Worm (Caenorhabditis elegans) whole organism, mixed stage, embryonic: ENCODE measurements around the gene usp-14.
A peak's percentile ranks its signal among the peaks of the same experiment; 100 is the strongest.

ENCODE experiments used
- M03D4.4 ChIP-seq: sonication (generic microtip); optimal IDR thresholded peaks from 2 replicates; lab custom pipeline; 2017; ENCODE audit warnings: mild to moderate bottlenecking, missing genetic modification characterization, missing compliant biosample characterization
- bed-3 ChIP-seq: fragments of 200-800 bp; sonication (Bioruptor generic); optimal IDR thresholded peaks from 3 replicates; lab custom pipeline; 2018; ENCODE audit warnings: mild to moderate bottlenecking, missing genetic modification characterization, moderate library complexity, missing compliant biosample characterization
- blmp-1 ChIP-seq: fragments of 150-350 bp; optimal IDR thresholded peaks from 2 replicates; lab custom pipeline; 2014; ENCODE audit warnings: missing biosample characterization, missing genetic modification characterization
- ceh-39 ChIP-seq: fragments of 150-350 bp; optimal IDR thresholded peaks from 2 replicates; lab custom pipeline; 2014; ENCODE audit warnings: missing biosample characterization, missing genetic modification characterization
- ceh-43 ChIP-seq: fragments of 200-800 bp; sonication (Bioruptor generic); optimal IDR thresholded peaks from 2 replicates; lab custom pipeline; 2018; ENCODE audit warnings: mild to moderate bottlenecking, missing genetic modification characterization, moderate library complexity, missing compliant biosample characterization
- ceh-83 ChIP-seq: fragments of 200-800 bp; sonication (Bioruptor generic); optimal IDR thresholded peaks from 2 replicates; lab custom pipeline; 2018; ENCODE audit warnings: mild to moderate bottlenecking, missing genetic modification characterization, missing compliant biosample characterization
- ces-1 ChIP-seq: fragments of 150-350 bp; optimal IDR thresholded peaks from 2 replicates; lab custom pipeline; 2014; ENCODE audit warnings: missing biosample characterization, missing genetic modification reagents, missing genetic modification characterization
- cnd-1 ChIP-seq: fragments of 200-800 bp; sonication (Bioruptor generic); optimal IDR thresholded peaks from 2 replicates; lab custom pipeline; 2018; ENCODE audit warnings: mild to moderate bottlenecking, missing genetic modification characterization, missing compliant biosample characterization
- drap-1 ChIP-seq: fragments of 200-800 bp; sonication (Bioruptor generic); optimal IDR thresholded peaks from 3 replicates; lab custom pipeline; 2018; ENCODE audit warnings: mild to moderate bottlenecking, missing genetic modification characterization, missing compliant biosample characterization
- elt-3 ChIP-seq: fragments of 150-350 bp; optimal IDR thresholded peaks from 2 replicates; lab custom pipeline; 2014; ENCODE audit warnings: missing biosample characterization, missing genetic modification characterization
- flh-1 ChIP-seq: fragments of 200-800 bp; sonication (Bioruptor generic); optimal IDR thresholded peaks from 2 replicates; lab custom pipeline; 2018; ENCODE audit warnings: mild to moderate bottlenecking, missing genetic modification characterization, moderate library complexity, missing compliant biosample characterization
- ham-2 ChIP-seq: fragments of 200-800 bp; sonication (Bioruptor generic); optimal IDR thresholded peaks from 2 replicates; lab custom pipeline; 2018; ENCODE audit warnings: mild to moderate bottlenecking, missing genetic modification characterization, missing compliant biosample characterization
- lin-13 ChIP-seq: fragments of 150-350 bp; optimal IDR thresholded peaks from 2 replicates; lab custom pipeline; 2014; ENCODE audit warnings: missing biosample characterization, missing genetic modification characterization
- lin-32 ChIP-seq: fragments of 200-800 bp; sonication (Bioruptor generic); optimal IDR thresholded peaks from 2 replicates; lab custom pipeline; 2018; ENCODE audit warnings: mild to moderate bottlenecking, missing genetic modification characterization, missing compliant biosample characterization
- lsy-2 ChIP-seq: fragments of 150-350 bp; optimal IDR thresholded peaks from 2 replicates; lab custom pipeline; 2014; ENCODE audit warnings: missing biosample characterization, missing genetic modification characterization
- mab-5 ChIP-seq: fragments of 150-350 bp; optimal IDR thresholded peaks from 2 replicates; lab custom pipeline; 2014; ENCODE audit warnings: missing biosample characterization, missing genetic modification characterization
- mep-1 ChIP-seq: fragments of 150-350 bp; optimal IDR thresholded peaks from 2 replicates; lab custom pipeline; 2017; ENCODE audit warnings: missing biosample characterization, missing genetic modification reagents, missing genetic modification characterization, inconsistent platforms
- mls-2 ChIP-seq: sonication (generic microtip); optimal IDR thresholded peaks from 2 replicates; lab custom pipeline; 2016; ENCODE audit warnings: mild to moderate bottlenecking, missing genetic modification characterization, moderate library complexity, missing compliant biosample characterization
- nhr-12 ChIP-seq: fragments of 150-350 bp; optimal IDR thresholded peaks from 2 replicates; lab custom pipeline; 2014; ENCODE audit warnings: missing biosample characterization, missing genetic modification characterization
- nhr-2 ChIP-seq: fragments of 150-350 bp; optimal IDR thresholded peaks from 2 replicates; lab custom pipeline; 2014; ENCODE audit warnings: missing biosample characterization, missing genetic modification characterization
- nhr-237 ChIP-seq: fragments of 150-350 bp; optimal IDR thresholded peaks from 2 replicates; lab custom pipeline; 2014; ENCODE audit warnings: missing biosample characterization, missing genetic modification characterization
- nhr-28 ChIP-seq: fragments of 150-350 bp; optimal IDR thresholded peaks from 2 replicates; lab custom pipeline; 2014; ENCODE audit warnings: missing biosample characterization, missing genetic modification characterization
- nhr-76 ChIP-seq: sonication (generic microtip); optimal IDR thresholded peaks from 2 replicates; lab custom pipeline; 2017; ENCODE audit warnings: missing biosample characterization, missing genetic modification characterization
- sem-2 ChIP-seq: fragments of 200-800 bp; sonication (Bioruptor generic); optimal IDR thresholded peaks from 2 replicates; lab custom pipeline; 2018; ENCODE audit warnings: mild to moderate bottlenecking, missing genetic modification characterization, missing compliant biosample characterization
- snpc-4 ChIP-seq: fragments of 150-350 bp; optimal IDR thresholded peaks from 2 replicates; lab custom pipeline; 2014; ENCODE audit warnings: missing biosample characterization, missing genetic modification characterization
- sptf-1 ChIP-seq: sonication (generic microtip); optimal IDR thresholded peaks from 2 replicates; lab custom pipeline; 2017; ENCODE audit warnings: mild to moderate bottlenecking, missing genetic modification characterization, moderate library complexity, missing compliant biosample characterization
- tbx-8 ChIP-seq: fragments of 200-800 bp; sonication (Bioruptor generic); optimal IDR thresholded peaks from 2 replicates; lab custom pipeline; 2018; ENCODE audit warnings: mild to moderate bottlenecking, missing genetic modification characterization, moderate library complexity, missing compliant biosample characterization
- unc-120 ChIP-seq: sonication (generic microtip); optimal IDR thresholded peaks from 2 replicates; lab custom pipeline; 2017; ENCODE audit warnings: missing genetic modification characterization, missing compliant biosample characterization; ENCODE audit not compliant: poor library complexity, severe bottlenecking
- unc-62 ChIP-seq: fragments of 150-350 bp; optimal IDR thresholded peaks from 2 replicates; lab custom pipeline; 2014; ENCODE audit warnings: missing biosample characterization, missing genetic modification reagents, missing genetic modification characterization
- zip-8 ChIP-seq: fragments of 150-350 bp; optimal IDR thresholded peaks from 2 replicates; lab custom pipeline; 2014; ENCODE audit warnings: missing biosample characterization, missing genetic modification characterization
- ztf-11 ChIP-seq: fragments of 150-350 bp; optimal IDR thresholded peaks from 2 replicates; lab custom pipeline; 2014; ENCODE audit warnings: missing biosample characterization, missing genetic modification characterization

Gene usp-14

DNA sequence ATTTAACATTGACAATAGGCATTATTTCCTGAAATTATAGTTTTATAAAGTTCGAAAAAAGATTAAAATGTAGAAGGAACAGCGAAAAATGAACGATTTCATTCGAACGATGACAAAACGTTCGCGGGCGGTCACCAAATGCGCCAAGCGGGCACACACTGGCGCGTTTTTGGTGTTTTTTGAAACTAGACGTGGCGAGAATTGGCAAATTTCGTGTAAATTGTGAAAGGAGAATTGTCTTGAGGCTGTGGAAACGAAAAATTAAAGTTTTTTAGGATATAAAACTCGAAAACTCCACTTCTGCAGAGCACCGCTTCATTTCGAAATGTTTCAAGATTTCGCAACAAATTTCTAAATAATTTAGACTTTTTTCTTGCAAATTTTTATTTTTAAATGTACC is at the start of gene usp-14:
Gene usp-14, minus strand, starts transcription at position 28 of the 400 bp plus-strand sequence.
- TF ChIP-seq unc-120 (tag; lab: Kevin White, UChicago), result peak; percentile 30
- TF ChIP-seq ceh-83 (GFP tag; lab: Kevin White, UChicago), result no peak
- peak; percentile 41 for TF ChIP-seq lin-13 (tag; lab: Kevin White, UChicago)

DNA sequence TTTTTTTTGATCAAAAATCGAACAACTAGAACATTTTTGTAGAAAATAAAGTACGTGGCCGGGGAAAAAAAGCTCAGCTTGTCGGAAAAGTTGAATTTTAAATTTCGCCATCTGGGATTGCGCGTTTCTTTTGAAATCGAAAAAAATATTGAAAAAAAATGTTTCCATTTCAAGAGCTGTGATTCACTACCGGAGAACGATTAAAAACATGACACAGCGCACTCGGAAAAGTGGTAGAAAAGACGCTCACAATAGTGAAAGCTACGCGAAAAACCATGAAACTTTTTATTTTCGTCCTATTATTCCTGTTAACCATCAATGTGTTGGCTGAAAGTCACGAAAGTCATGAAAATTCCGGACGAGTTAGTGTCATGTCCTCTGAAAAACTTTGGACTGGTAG is 49.2 kb upstream of the usp-14 start, which contains the start of the genes clec-147 and C04H5.7:
Gene clec-147, minus strand, starts transcription at position 101 of the 400 bp plus-strand sequence.
Gene C04H5.7, plus strand, starts transcription at position 219 of the 400 bp plus-strand sequence.
- TF ChIP-seq nhr-12 (no peak), blmp-1 (tag; lab: Kevin White, UChicago) (no peak), snpc-4 (tag; lab: Kevin White, UChicago) (no peak), ceh-83 (GFP tag; lab: Kevin White, UChicago) (no peak), ces-1 (GFP tag; lab: Kevin White, UChicago) (no peak), tbx-8 (GFP tag; lab: Kevin White, UChicago) (no peak), nhr-76 (tag; lab: Kevin White, UChicago) (no peak), elt-3 (tag; lab: Kevin White, UChicago) (no peak), lin-32 (GFP tag; lab: Kevin White, UChicago) (no peak), nhr-237 (tag; lab: Kevin White, UChicago) (no peak), mab-5 (tag; lab: Kevin White, UChicago) (no peak), ham-2 (no peak), lin-13 (tag; lab: Kevin White, UChicago) (no peak)

DNA sequence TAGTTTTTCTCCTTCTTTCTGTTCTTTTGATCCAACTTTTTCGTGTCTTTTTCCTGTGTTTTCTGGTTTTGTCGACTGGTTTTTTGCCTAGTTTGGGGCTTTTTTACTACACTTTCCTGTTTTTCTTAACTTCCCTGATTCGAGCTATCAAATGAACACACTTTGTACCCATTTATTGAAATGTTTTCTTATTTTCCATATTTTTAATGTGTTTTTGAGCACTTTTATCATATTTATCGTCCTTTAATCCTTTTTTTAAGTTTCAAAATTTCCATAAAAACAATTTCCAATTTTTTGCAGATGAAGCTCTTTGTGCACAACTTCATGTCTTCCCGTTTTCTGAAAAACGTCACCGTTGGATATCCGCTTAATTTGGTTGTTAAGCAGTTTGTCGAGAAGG is 45.5 kb upstream of the usp-14 start, which contains the start of gene C04H5.1:
Gene C04H5.1, plus strand, starts transcription at position 301 of the 400 bp plus-strand sequence.
- TF ChIP-seq ceh-83 (GFP tag; lab: Kevin White, UChicago) (no peak), sem-2 (no peak), bed-3 (GFP tag; lab: Kevin White, UChicago) (no peak)

ce11 chrII:14528233-14528802 is 39.8 kb upstream of the usp-14 start, which contains the start of the genes F57C2.5 and spat-1:
Gene F57C2.5, minus strand, starts transcription at chrII:14528239.
Gene spat-1, plus strand, starts transcription at chrII:14528752.
- TF ChIP-seq ztf-11 (tag; lab: Kevin White, UChicago), result no peak
- TF ChIP-seq ham-2, result no peak
- TF ChIP-seq blmp-1 (tag; lab: Kevin White, UChicago), result no peak
- TF ChIP-seq mab-5 (tag; lab: Kevin White, UChicago), result no peak
- TF ChIP-seq mls-2, result peak; percentile 32
- no peak for TF ChIP-seq flh-1 (GFP tag; lab: Kevin White, UChicago)
- TF ChIP-seq tbx-8 (GFP tag; lab: Kevin White, UChicago), result no peak
- peak; percentile 54 for TF ChIP-seq lin-13 (tag; lab: Kevin White, UChicago)
- peak; percentile 49 for TF ChIP-seq lin-32 (GFP tag; lab: Kevin White, UChicago)
- no peak for TF ChIP-seq nhr-12
- TF ChIP-seq ceh-39 (tag; lab: Kevin White, UChicago), result no peak
- peak; percentile 83 for TF ChIP-seq sptf-1 (tag; lab: Kevin White, UChicago)
- TF ChIP-seq ces-1 (GFP tag; lab: Kevin White, UChicago), result peak; percentile 87
- TF ChIP-seq nhr-237 (tag; lab: Kevin White, UChicago), result peak; percentile 61
- TF ChIP-seq mep-1 (tag; lab: Kevin White, UChicago), result peak; percentile 20
- TF ChIP-seq nhr-2, result no peak
- no peak for TF ChIP-seq nhr-76 (tag; lab: Kevin White, UChicago)
- peak; percentile 85 for TF ChIP-seq ceh-43 (GFP tag; lab: Kevin White, UChicago)
- TF ChIP-seq ceh-83 (GFP tag; lab: Kevin White, UChicago), result no peak
- TF ChIP-seq lsy-2 (tag; lab: Kevin White, UChicago), result peak; percentile 95
- peak; percentile 31 for TF ChIP-seq bed-3 (GFP tag; lab: Kevin White, UChicago)
- no peak for TF ChIP-seq unc-62 (GFP tag; lab: Kevin White, UChicago)
- TF ChIP-seq nhr-28 (tag; lab: Kevin White, UChicago), result no peak
- TF ChIP-seq M03D4.4 (tag; lab: Kevin White, UChicago), result peak; percentile 40
- no peak for TF ChIP-seq zip-8 (tag; lab: Kevin White, UChicago)
- no peak for TF ChIP-seq cnd-1 (tag; lab: Kevin White, UChicago)
- TF ChIP-seq unc-120 (tag; lab: Kevin White, UChicago), result peak; percentile 31
- peak; percentile 51 for TF ChIP-seq drap-1 (GFP tag; lab: Kevin White, UChicago)
- TF ChIP-seq, all 35 proteins: peak for 13
